Worm (Caenorhabditis elegans) whole organism, young adult: ENCODE data around the gene nspb-1.

Source experiments
- B0019.2 ChIP-seq: fragments of 200-800 bp; sonication (Bioruptor generic); conservative IDR thresholded peaks from 2 replicates; pipeline ENCODE4 v1.3.6; 2022; ENCODE audit warnings: missing genetic modification reagents, missing genetic modification characterization, missing compliant biosample characterization
- B0261.1 ChIP-seq: sonication (generic microtip); optimal IDR thresholded peaks from 2 replicates; lab custom pipeline; 2016; ENCODE audit warnings: mild to moderate bottlenecking, missing genetic modification characterization, moderate library complexity, missing compliant biosample characterization
- C17E4.6 ChIP-seq: fragments of 200-800 bp; sonication (Bioruptor generic); IDR thresholded peaks from 2 replicates; pipeline ENCODE4 v1.3.6; 2022; ENCODE audit warnings: missing genetic modification reagents, missing genetic modification characterization, missing compliant biosample characterization
- D2030.7 ChIP-seq: fragments of 200-800 bp; sonication (Bioruptor generic); IDR thresholded peaks from 2 replicates; pipeline ENCODE4 v1.3.6; 2022; ENCODE audit warnings: missing genetic modification reagents, missing genetic modification characterization, missing compliant biosample characterization
- F22D6.2 ChIP-seq: sonication (generic microtip); optimal IDR thresholded peaks from 2 replicates; lab custom pipeline; 2016; ENCODE audit warnings: mild to moderate bottlenecking, missing genetic modification characterization, missing compliant biosample characterization
- F37B4.10 ChIP-seq: fragments of 200-800 bp; sonication (Bioruptor generic); IDR thresholded peaks from 2 replicates; pipeline ENCODE4 v1.3.6; 2022; ENCODE audit warnings: missing genetic modification characterization, missing compliant biosample characterization
- F39B2.1 ChIP-seq: fragments of 200-800 bp; sonication (Bioruptor generic); IDR thresholded peaks from 2 replicates; pipeline ENCODE4 v1.3.6; 2022; ENCODE audit warnings: missing genetic modification reagents, missing genetic modification characterization, missing compliant biosample characterization
- F57A8.1 ChIP-seq: fragments of 200-800 bp; sonication (Bioruptor generic); optimal IDR thresholded peaks from 2 replicates; lab custom pipeline; 2018; ENCODE audit warnings: mild to moderate bottlenecking, missing genetic modification characterization, moderate library complexity, missing compliant biosample characterization
- K11D2.4 ChIP-seq: fragments of 200-800 bp; sonication (Bioruptor generic); IDR thresholded peaks from 2 replicates; pipeline ENCODE4 v1.3.6; 2022; ENCODE audit warnings: missing genetic modification reagents, missing genetic modification characterization, missing compliant biosample characterization
- K12H6.12 ChIP-seq: fragments of 200-800 bp; sonication (Bioruptor generic); optimal IDR thresholded peaks from 2 replicates; lab custom pipeline; 2018; ENCODE audit warnings: mild to moderate bottlenecking, missing genetic modification characterization, missing compliant biosample characterization
- Y56A3A.18 ChIP-seq: fragments of 200-800 bp; sonication (Bioruptor generic); IDR thresholded peaks from 2 replicates; pipeline ENCODE4 v1.3.6; 2022; ENCODE audit warnings: missing genetic modification reagents, missing genetic modification characterization, missing compliant biosample characterization
- akir-1 ChIP-seq: fragments of 200-800 bp; sonication (Bioruptor generic); optimal IDR thresholded peaks from 2 replicates; lab custom pipeline; 2018; ENCODE audit warnings: mild to moderate bottlenecking, missing genetic modification characterization, moderate library complexity, missing compliant biosample characterization
- ama-1 ChIP-seq, 3 experiments: fragments of 150-350 bp in 1 of 3; sonication (generic microtip) in 2 of 3; optimal IDR thresholded peaks; 2 replicates each; lab custom pipeline; 2014 to 2018; ENCODE audit warnings: missing biosample characterization in 2 of 3, missing genetic modification characterization in 2 of 3, missing genetic modification reagents in 2 of 3
- atf-7 ChIP-seq: sonication (generic microtip); optimal IDR thresholded peaks from 2 replicates; lab custom pipeline; 2017; ENCODE audit warnings: mild to moderate bottlenecking, missing genetic modification characterization, missing compliant biosample characterization
- bed-1 ChIP-seq: fragments of 200-800 bp; sonication (Bioruptor generic); IDR thresholded peaks from 2 replicates; pipeline ENCODE4 v1.3.6; 2022; ENCODE audit warnings: missing genetic modification reagents, missing genetic modification characterization, missing compliant biosample characterization
- bed-2 ChIP-seq: fragments of 200-800 bp; sonication (Bioruptor generic); IDR thresholded peaks from 2 replicates; pipeline ENCODE4 v1.3.6; 2022; ENCODE audit warnings: missing genetic modification reagents, missing genetic modification characterization, missing compliant biosample characterization
- ceh-100 ChIP-seq: fragments of 200-800 bp; sonication (Bioruptor generic); IDR thresholded peaks from 2 replicates; pipeline ENCODE4 v1.3.6; 2022; ENCODE audit warnings: missing genetic modification reagents, missing genetic modification characterization, missing compliant biosample characterization
- chd-7 ChIP-seq: sonication (generic microtip); optimal IDR thresholded peaks from 2 replicates; lab custom pipeline; 2016; ENCODE audit warnings: mild to moderate bottlenecking, missing genetic modification characterization, moderate library complexity, missing compliant biosample characterization
- die-1 ChIP-seq: sonication (generic microtip); optimal IDR thresholded peaks from 2 replicates; lab custom pipeline; 2016; ENCODE audit warnings: missing genotype, mild to moderate bottlenecking, missing genetic modification characterization, missing compliant biosample characterization
- egl-44 ChIP-seq: fragments of 200-800 bp; sonication (Bioruptor generic); IDR thresholded peaks from 2 replicates; pipeline ENCODE4 v1.3.6; 2022; ENCODE audit warnings: missing genetic modification reagents, missing genetic modification characterization, missing compliant biosample characterization
- ekl-4 ChIP-seq: fragments of 200-800 bp; sonication (Bioruptor generic); IDR thresholded peaks from 2 replicates; pipeline ENCODE4 v1.3.6; 2022; ENCODE audit warnings: missing genetic modification reagents, missing genetic modification characterization, missing compliant biosample characterization
- fkh-3 ChIP-seq: sonication (generic microtip); optimal IDR thresholded peaks from 2 replicates; lab custom pipeline; 2016; ENCODE audit warnings: mild to moderate bottlenecking, missing genetic modification characterization, missing compliant biosample characterization
- him-1 ChIP-seq: sonication (generic microtip); optimal IDR thresholded peaks from 2 replicates; lab custom pipeline; 2016; ENCODE audit warnings: missing genotype, missing genetic modification reagents, missing genetic modification characterization, missing compliant biosample characterization
- hlh-12 ChIP-seq: sonication (generic microtip); optimal IDR thresholded peaks from 2 replicates; lab custom pipeline; 2016; ENCODE audit warnings: missing genetic modification characterization, missing compliant biosample characterization
- hmg-1.2 ChIP-seq: fragments of 200-800 bp; sonication (Bioruptor generic); IDR thresholded peaks from 2 replicates; pipeline ENCODE4 v1.3.6; 2022; ENCODE audit warnings: missing genetic modification reagents, missing genetic modification characterization, missing compliant biosample characterization
- hsf-1 ChIP-seq: fragments of 200-800 bp; sonication (Bioruptor generic); IDR thresholded peaks from 2 replicates; pipeline ENCODE4 v1.3.6; 2022; ENCODE audit warnings: missing genetic modification reagents, missing genetic modification characterization, missing compliant biosample characterization
- lin-26 ChIP-seq: fragments of 200-800 bp; sonication (Bioruptor generic); IDR thresholded peaks from 2 replicates; pipeline ENCODE4 v1.3.6; 2022; ENCODE audit warnings: missing genetic modification reagents, missing genetic modification characterization, missing compliant biosample characterization
- lin-54 ChIP-seq: fragments of 200-800 bp; sonication (Bioruptor generic); optimal IDR thresholded peaks from 2 replicates; lab custom pipeline; 2018; ENCODE audit warnings: mild to moderate bottlenecking, missing genetic modification characterization, missing compliant biosample characterization
- lir-1 ChIP-seq: fragments of 200-800 bp; sonication (Bioruptor generic); conservative IDR thresholded peaks from 2 replicates; pipeline ENCODE4 v1.3.6; 2022; ENCODE audit warnings: missing genetic modification reagents, missing genetic modification characterization, missing compliant biosample characterization
- madf-10 ChIP-seq: sonication (generic microtip); optimal IDR thresholded peaks from 2 replicates; lab custom pipeline; 2016; ENCODE audit warnings: mild to moderate bottlenecking, missing genetic modification characterization, missing compliant biosample characterization
- madf-3 ChIP-seq: fragments of 200-800 bp; sonication (Bioruptor generic); IDR thresholded peaks from 2 replicates; pipeline ENCODE4 v1.3.6; 2022; ENCODE audit warnings: missing genetic modification reagents, missing genetic modification characterization, missing compliant biosample characterization
- madf-8 ChIP-seq: fragments of 200-800 bp; sonication (Bioruptor generic); conservative IDR thresholded peaks from 2 replicates; pipeline ENCODE4 v1.3.6; 2022; ENCODE audit warnings: missing genetic modification reagents, missing genetic modification characterization, missing compliant biosample characterization
- nhr-179 ChIP-seq: sonication (generic microtip); optimal IDR thresholded peaks from 2 replicates; lab custom pipeline; 2016; ENCODE audit warnings: mild to moderate bottlenecking, missing genetic modification characterization, missing compliant biosample characterization
- nhr-27 ChIP-seq: fragments of 200-800 bp; sonication (Bioruptor generic); optimal IDR thresholded peaks from 2 replicates; lab custom pipeline; 2018; ENCODE audit warnings: mild to moderate bottlenecking, missing genetic modification characterization, moderate library complexity, missing compliant biosample characterization
- rcor-1 ChIP-seq: fragments of 200-800 bp; sonication (Bioruptor generic); IDR thresholded peaks from 2 replicates; pipeline ENCODE4 v1.3.6; 2022; ENCODE audit warnings: missing genetic modification reagents, missing genetic modification characterization, missing compliant biosample characterization
- rpc-1 ChIP-seq, 2 experiments: fragments of 150-350 bp in 1 of 2; sonication (generic microtip) in 1 of 2; optimal IDR thresholded peaks; 2 replicates each; lab custom pipeline; 2014 to 2018; ENCODE audit warnings: missing biosample characterization in 1 of 2, missing genetic modification characterization in 1 of 2, missing genetic modification reagents in 1 of 2, missing genotype in 1 of 2
- snpc-1.1 ChIP-seq: sonication (generic microtip); optimal IDR thresholded peaks from 2 replicates; lab custom pipeline; 2017; ENCODE audit warnings: missing genetic modification characterization, mild to moderate bottlenecking, missing compliant biosample characterization, antibody characterized with exemption, moderate library complexity, missing genotype, missing genetic modification reagents; ENCODE audit not compliant: insufficient read depth
- snpc-4 ChIP-seq, 5 experiments: fragments of 150-350 bp in 1 of 5; sonication (generic microtip) in 4 of 5; optimal IDR thresholded peaks; 2 replicates each; lab custom pipeline; 2014 to 2018; ENCODE audit warnings: missing genetic modification characterization in 5 of 5, missing biosample characterization in 3 of 5, antibody characterized with exemption in 2 of 5, mild to moderate bottlenecking in 2 of 5, missing compliant biosample characterization in 2 of 5, missing genotype in 2 of 5, moderate library complexity in 2 of 5, missing genetic modification reagents in 1 of 5
- tbp1 ChIP-seq: fragments of 200-800 bp; sonication (Bioruptor generic); optimal IDR thresholded peaks from 2 replicates; lab custom pipeline; 2018; ENCODE audit warnings: mild to moderate bottlenecking, missing genetic modification characterization, missing compliant biosample characterization
- unc-130 ChIP-seq: sonication (generic microtip); optimal IDR thresholded peaks from 2 replicates; lab custom pipeline; 2016; ENCODE audit warnings: missing genetic modification reagents, missing genetic modification characterization, missing compliant biosample characterization
- xnd-1 ChIP-seq: sonication (generic microtip); optimal IDR thresholded peaks from 2 replicates; lab custom pipeline; 2016; ENCODE audit warnings: missing genotype, missing genetic modification reagents, missing genetic modification characterization, missing compliant biosample characterization

nspb-1 gene

ce11 chrIV:6562039-6562438 lies 28.9 kb downstream of the nspb-1 start:
- peak; percentile 39 for TF ChIP-seq B0261.1
- no peak for TF ChIP-seq snpc-4 (GFP tag; optimal IDR thresholded peaks at IDR 0.05; lab: Kevin White, UChicago)
- TF ChIP-seq snpc-4 (tag; optimal IDR thresholded peaks at IDR 0.05; lab: Kevin White, UChicago), result peak in 1 of 4 experiments; percentile 71
- TF ChIP-seq tbp1 (GFP tag; lab: Kevin White, UChicago), result peak; percentile 73
- TF ChIP-seq ekl-4, result no peak
- peak; percentile 32 for TF ChIP-seq him-1 (tag; lab: Kevin White, UChicago)
- peak; percentile 33 for TF ChIP-seq rpc-1 (optimal IDR thresholded peaks at IDR 0.05; lab: Kevin White, UChicago)
- TF ChIP-seq rpc-1 (tag; optimal IDR thresholded peaks at IDR 0.05; lab: Kevin White, UChicago), result peak; percentile 76
- no peak for TF ChIP-seq F37B4.10 (GFP tag; lab: Robert Waterston, UW)

- TF ChIP-seq chd-7 (tag; lab: Kevin White, UChicago), result no peak
- TF ChIP-seq egl-44 (GFP tag; lab: Robert Waterston, UW), result no peak
- TF ChIP-seq madf-10 (tag; lab: Kevin White, UChicago), result no peak
- TF ChIP-seq akir-1, result no peak
- TF ChIP-seq bed-2 (GFP tag; lab: Robert Waterston, UW), result no peak
- TF ChIP-seq nhr-27 (tag; lab: Kevin White, UChicago), result no peak
Observed at ce11 chrIV:6560434-6560833, 30.5 kb downstream of the nspb-1 start, which contains the start of gene best-9. TSS of gene best-9 (plus strand) at chrIV:6560734.

- TF ChIP-seq bed-1 (GFP tag; lab: Robert Waterston, UW) (no peak), xnd-1 (tag; lab: Kevin White, UChicago) (no peak), F22D6.2 (tag; lab: Kevin White, UChicago) (no peak), unc-130 (GFP tag; lab: Kevin White, UChicago) (no peak), ceh-100 (peak; percentile 72), die-1 (tag; lab: Kevin White, UChicago) (peak; percentile 81), akir-1 (no peak), F39B2.1 (GFP tag; lab: Robert Waterston, UW) (no peak), lin-54 (GFP tag; lab: Kevin White, UChicago) (peak; percentile 74), madf-3 (GFP tag; lab: Robert Waterston, UW) (peak; percentile 78; the same call in 1 of the 2 replicates), him-1 (tag; lab: Kevin White, UChicago) (peak; percentile 94), B0019.2 (GFP tag; lab: Robert Waterston, UW) (peak; percentile 50; the same call in 1 of the 2 replicates), rcor-1 (GFP tag; lab: Robert Waterston, UW) (peak; percentile 68), hmg-1.2 (peak; percentile 70), madf-8 (peak; percentile 42), fkh-3 (no peak), lir-1 (peak; percentile 47; the same call in 1 of the 2 replicates), F37B4.10 (GFP tag; lab: Robert Waterston, UW) (0 out of 2 replicates have a peak, but pooled peaks have one; percentile 59), egl-44 (GFP tag; lab: Robert Waterston, UW) (peak; percentile 31; the same call in 1 of the 2 replicates), lin-26 (GFP tag; lab: Robert Waterston, UW) (peak; percentile 85), Y56A3A.18 (GFP tag; lab: Robert Waterston, UW) (0 out of 2 replicates have a peak, but pooled peaks have one; percentile 27), hlh-12 (tag; lab: Kevin White, UChicago) (no peak), hsf-1 (GFP tag; lab: Robert Waterston, UW) (peak; percentile 49; the same call in 1 of the 2 replicates), snpc-1.1 (tag; lab: Kevin White, UChicago) (peak; percentile 50), ama-1 (optimal IDR thresholded peaks at IDR 0.05; lab: Kevin White, UChicago) (no peak), ama-1 (GFP tag; optimal IDR thresholded peaks at IDR 0.05; lab: Kevin White, UChicago) (peak in 1 of 2 experiments; percentile 61), D2030.7 (GFP tag; lab: Robert Waterston, UW) (peak; percentile 67), K12H6.12 (tag; lab: Kevin White, UChicago) (peak; percentile 82), K11D2.4 (GFP tag; lab: Robert Waterston, UW) (peak; percentile 78), nhr-179 (tag; lab: Kevin White, UChicago) (no peak), F57A8.1 (GFP tag; lab: Kevin White, UChicago) (no peak), C17E4.6 (0 out of 2 replicates have a peak, but pooled peaks have one; percentile 18), atf-7 (tag; lab: Kevin White, UChicago) (peak; percentile 55)
Observed at ce11 chrIV:6556624-6557368, 34.1 kb downstream of the nspb-1 start, which contains the start of gene try-3. TSS of gene try-3 (plus strand) at chrIV:6557155.
